Fruit fly (Drosophila melanogaster) S2 (cell line): ENCODE data around the gene synr.

Source experiments
- CG8478 ChIP-seq: fragments of >200 bp; optimal IDR thresholded peaks from 2 replicates; lab custom pipeline; 2018
- CTCF ChIP-seq, 2 experiments: fragments of >200 bp; optimal IDR thresholded peaks; 2 replicates each; lab custom pipeline; 2018

The synr gene

dm6 chr2L:4971329-4971798, 28.8 kb downstream of the synr start, which contains the start of gene CG14043:
Gene CG14043, plus strand, starts transcription at chr2L:4971702.
- TF ChIP-seq CTCF (optimal IDR thresholded peaks at IDR 0.05; lab: Kevin White, UChicago) (peak in 1 of 2 experiments; percentile 16), CG8478 (lab: Kevin White, UChicago) (no peak)

dm6 chr2L:4973731-4974415, 31.3 kb downstream of the synr start, which contains the start of gene mRpL28:
Gene mRpL28, plus strand, starts transcription at chr2L:4973976.
- no peak for TF ChIP-seq CG8478 (lab: Kevin White, UChicago)
- TF ChIP-seq CTCF (optimal IDR thresholded peaks at IDR 0.05; lab: Kevin White, UChicago), result no peak

- TF ChIP-seq CTCF (optimal IDR thresholded peaks at IDR 0.05; lab: Kevin White, UChicago) (no peak), CG8478 (lab: Kevin White, UChicago) (no peak)
Measured at dm6 chr2L:4976988-4977551, 34.5 kb downstream of the synr start, which contains the start of the genes Gmd and CG3792. Gene Gmd, minus strand, starts transcription at chr2L:4977023. Gene CG3792, plus strand, starts transcription at chr2L:4977312.

dm6 chr2L:4979138-4979537, 36.6 kb downstream of the synr start, which contains the start of gene CG8891:
Gene CG8891, minus strand, starts transcription at chr2L:4979379.
- TF ChIP-seq CTCF (optimal IDR thresholded peaks at IDR 0.05; lab: Kevin White, UChicago), result no peak
- TF ChIP-seq CG8478 (lab: Kevin White, UChicago), result no peak

dm6 chr2L:4981278-4981966, 38.9 kb downstream of the synr start, which contains the start of the genes CG8892 and CG34126:
Gene CG8892, minus strand, starts transcription at chr2L:4981592.
Gene CG34126, plus strand, starts transcription at chr2L:4981614.
- TF ChIP-seq CTCF (optimal IDR thresholded peaks at IDR 0.05; lab: Kevin White, UChicago), result no peak
- no peak for TF ChIP-seq CG8478 (lab: Kevin White, UChicago)

- TF ChIP-seq CTCF (optimal IDR thresholded peaks at IDR 0.05; lab: Kevin White, UChicago), result no peak
- TF ChIP-seq CG8478 (lab: Kevin White, UChicago), result no peak
Measured at dm6 chr2L:4982098-4982646, 39.6 kb downstream of the synr start.
